Worm (Caenorhabditis elegans) whole organism, midembryonic: ENCODE measurements around the gene cyl-1.

Source experiments
- T22C8.4 ChIP-seq: fragments of 200-800 bp; sonication (Bioruptor generic); IDR thresholded peaks from 2 replicates; pipeline ENCODE4 v1.3.6; 2022; ENCODE audit warnings: missing genetic modification characterization, missing compliant biosample characterization
- cog-1 ChIP-seq: sonication (generic microtip); optimal IDR thresholded peaks from 2 replicates; lab custom pipeline; 2016; ENCODE audit warnings: missing genetic modification characterization, missing compliant biosample characterization
- flt-1 ChIP-seq: fragments of 200-800 bp; sonication (Bioruptor generic); IDR thresholded peaks from 2 replicates; pipeline ENCODE4 v1.3.6; 2022; ENCODE audit warnings: missing genetic modification characterization, missing compliant biosample characterization
- klf-2 ChIP-seq: fragments of 200-800 bp; sonication (Bioruptor generic); conservative IDR thresholded peaks from 2 replicates; pipeline ENCODE4 v1.3.6; 2022; ENCODE audit warnings: missing genetic modification reagents, missing genetic modification characterization, missing compliant biosample characterization
- med-1 ChIP-seq: sonication (generic microtip); optimal IDR thresholded peaks from 2 replicates; lab custom pipeline; 2017; ENCODE audit warnings: missing genetic modification characterization, mild to moderate bottlenecking, missing compliant biosample characterization, antibody characterized with exemption, missing genetic modification reagents; ENCODE audit not compliant: insufficient read depth
- ref-1 ChIP-seq: fragments of 200-800 bp; sonication (Bioruptor generic); conservative IDR thresholded peaks from 2 replicates; pipeline ENCODE4 v1.3.6; 2022; ENCODE audit warnings: missing genetic modification reagents, missing genetic modification characterization, missing compliant biosample characterization
- tab-1 ChIP-seq: fragments of 200-800 bp; sonication (Bioruptor generic); IDR thresholded peaks from 2 replicates; pipeline ENCODE4 v1.3.6; 2022; ENCODE audit warnings: missing genetic modification characterization, missing compliant biosample characterization
- ztf-23 ChIP-seq: fragments of 200-800 bp; sonication (Bioruptor generic); IDR thresholded peaks from 2 replicates; pipeline ENCODE4 v1.3.6; 2022; ENCODE audit warnings: missing genetic modification reagents, missing genetic modification characterization, missing compliant biosample characterization
- ztf-29 ChIP-seq: fragments of 200-800 bp; sonication (Bioruptor generic); IDR thresholded peaks from 2 replicates; pipeline ENCODE4 v1.3.6; 2022; ENCODE audit warnings: missing genetic modification reagents, missing genetic modification characterization, missing compliant biosample characterization

ce11 chrV:11975233-11975632, 18.3 kb downstream of the cyl-1 start, which contains the start of gene cpr-1:
- no peak for TF ChIP-seq tab-1 (GFP tag; lab: Robert Waterston, UW)
- TF ChIP-seq med-1 (GFP tag; lab: Kevin White, UChicago) = no peak
- TF ChIP-seq flt-1 (GFP tag; lab: Robert Waterston, UW) = no peak
- TF ChIP-seq cog-1 (tag; lab: Kevin White, UChicago) = no peak
- TF ChIP-seq ref-1 = no peak
- TF ChIP-seq T22C8.4 = no peak
- TF ChIP-seq ztf-23 (GFP tag; lab: Robert Waterston, UW) = no peak
- TF ChIP-seq klf-2 = no peak
- no peak for TF ChIP-seq ztf-29 (GFP tag; lab: Robert Waterston, UW)
